Fruit fly (Drosophila melanogaster) whole organism, pupa: ENCODE results near the gene LManV.

Experiments used
- CG15710 ChIP-seq: fragments of 200-800 bp; sonication (Bioruptor generic); optimal IDR thresholded peaks from 2 replicates; lab custom pipeline; 2018; ENCODE audit warnings: missing biosample characterization, mild to moderate bottlenecking, missing genetic modification characterization, moderate library complexity
- CG9948 ChIP-seq: fragments of 200-800 bp; sonication (Bioruptor generic); optimal IDR thresholded peaks from 2 replicates; lab custom pipeline; 2018; ENCODE audit warnings: missing biosample characterization, mild to moderate bottlenecking, missing genetic modification characterization, moderate library complexity
- Pif1B ChIP-seq: fragments of 200-800 bp; sonication (Bioruptor generic); optimal IDR thresholded peaks from 3 replicates; lab custom pipeline; 2016; ENCODE audit warnings: missing biosample characterization, missing genetic modification characterization
- gl ChIP-seq: fragments of 200-800 bp; sonication (Bioruptor generic); optimal IDR thresholded peaks from 2 replicates; lab custom pipeline; 2018; ENCODE audit warnings: missing biosample characterization, mild to moderate bottlenecking, missing genetic modification characterization

DNA sequence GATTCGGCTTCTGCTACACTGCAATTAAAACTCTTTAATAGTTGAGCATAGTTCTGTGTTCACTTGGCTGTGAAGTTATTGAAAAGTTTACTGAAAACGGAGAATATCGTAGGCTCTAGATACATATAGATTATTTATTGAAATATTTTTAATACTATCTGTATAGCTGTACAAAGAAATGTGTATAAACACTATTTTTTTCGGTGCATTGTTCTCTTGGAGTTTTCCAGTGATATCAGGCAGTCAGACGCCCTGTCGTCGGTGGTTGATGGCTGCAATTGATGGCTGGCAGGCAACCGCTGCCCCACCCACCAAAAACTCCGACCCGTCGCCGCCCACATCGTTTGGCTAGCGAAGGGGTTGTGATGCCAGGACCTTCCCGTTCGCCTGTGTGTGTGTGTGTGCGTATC lies 29.7 kb downstream of the LManV start:
- TF ChIP-seq CG9948 (tag; lab: Kevin White, UChicago) (no peak), CG15710 (tag; lab: Kevin White, UChicago) (no peak), gl (tag; lab: Kevin White, UChicago) (no peak), Pif1B (GFP tag; lab: Kevin White, UChicago) (peak; percentile 4)
